Worm (Caenorhabditis elegans) whole organism, early embryonic: ENCODE measurements around the gene nhr-275.

ENCODE experiments used
- B0310.2 ChIP-seq: sonication (generic microtip); optimal IDR thresholded peaks from 2 replicates; lab custom pipeline; 2016; ENCODE audit warnings: mild to moderate bottlenecking, missing genetic modification characterization, missing compliant biosample characterization
- F13C5.2 ChIP-seq: sonication (generic microtip); optimal IDR thresholded peaks from 2 replicates; lab custom pipeline; 2017; ENCODE audit warnings: mild to moderate bottlenecking, missing genetic modification characterization, inconsistent platforms, missing compliant biosample characterization
- aly-1 ChIP-seq: sonication (generic microtip); optimal IDR thresholded peaks from 2 replicates; lab custom pipeline; 2016; ENCODE audit warnings: missing genetic modification characterization, missing compliant biosample characterization
- ama-1 ChIP-seq: fragments of 150-350 bp; optimal IDR thresholded peaks from 2 replicates; lab custom pipeline; 2014
- ceh-13 ChIP-seq: fragments of 200-800 bp; sonication (Bioruptor generic); optimal IDR thresholded peaks from 2 replicates; lab custom pipeline; 2018; ENCODE audit warnings: mild to moderate bottlenecking, missing genetic modification characterization, missing compliant biosample characterization
- ceh-36 ChIP-seq: sonication (generic microtip); optimal IDR thresholded peaks from 2 replicates; lab custom pipeline; 2016; ENCODE audit warnings: missing genetic modification characterization, inconsistent platforms, missing compliant biosample characterization
- ets-7 ChIP-seq: sonication (generic microtip); optimal IDR thresholded peaks from 2 replicates; lab custom pipeline; 2016; ENCODE audit warnings: missing genotype, missing genetic modification characterization, missing compliant biosample characterization
- flt-1 ChIP-seq: fragments of 200-800 bp; sonication (Bioruptor generic); IDR thresholded peaks from 2 replicates; pipeline ENCODE4 v1.3.6; 2022; ENCODE audit warnings: missing genetic modification characterization, missing compliant biosample characterization
- hmbx-1 ChIP-seq: sonication (generic microtip); optimal IDR thresholded peaks from 2 replicates; lab custom pipeline; 2016; ENCODE audit warnings: mild to moderate bottlenecking, missing genetic modification characterization, missing compliant biosample characterization
- hmg-4 ChIP-seq: fragments of 200-800 bp; sonication (Bioruptor generic); optimal IDR thresholded peaks from 2 replicates; lab custom pipeline; 2018; ENCODE audit warnings: mild to moderate bottlenecking, missing genetic modification characterization, missing compliant biosample characterization
- hnd-1 ChIP-seq: sonication (generic microtip); optimal IDR thresholded peaks from 2 replicates; lab custom pipeline; 2016; ENCODE audit warnings: missing genetic modification characterization, missing compliant biosample characterization
- pes-1 ChIP-seq: fragments of 200-800 bp; sonication (Bioruptor generic); IDR thresholded peaks from 2 replicates; pipeline ENCODE4 v1.3.6; 2022; ENCODE audit warnings: missing genetic modification reagents, missing genetic modification characterization, missing compliant biosample characterization
- scrt-1 ChIP-seq: fragments of 200-800 bp; sonication (Bioruptor generic); IDR thresholded peaks from 2 replicates; pipeline ENCODE4 v1.3.6; 2022; ENCODE audit warnings: missing genetic modification characterization, missing compliant biosample characterization
- sea-1 ChIP-seq: fragments of 200-800 bp; sonication (Bioruptor generic); conservative IDR thresholded peaks from 2 replicates; pipeline ENCODE4 v1.3.6; 2022; ENCODE audit warnings: missing genetic modification characterization, missing compliant biosample characterization
- tbx-11 ChIP-seq: fragments of 200-800 bp; sonication (Bioruptor generic); IDR thresholded peaks from 2 replicates; pipeline ENCODE4 v1.3.6; 2022; ENCODE audit warnings: missing genetic modification characterization, missing compliant biosample characterization
- tbx-37 ChIP-seq: fragments of 200-800 bp; sonication (Bioruptor generic); conservative IDR thresholded peaks from 2 replicates; pipeline ENCODE4 v1.3.6; 2022; ENCODE audit warnings: missing genetic modification reagents, missing genetic modification characterization, missing compliant biosample characterization
- tra-4 ChIP-seq: sonication (generic microtip); optimal IDR thresholded peaks from 2 replicates; lab custom pipeline; 2017; ENCODE audit warnings: missing genetic modification characterization, missing compliant biosample characterization

nhr-275 gene

DNA sequence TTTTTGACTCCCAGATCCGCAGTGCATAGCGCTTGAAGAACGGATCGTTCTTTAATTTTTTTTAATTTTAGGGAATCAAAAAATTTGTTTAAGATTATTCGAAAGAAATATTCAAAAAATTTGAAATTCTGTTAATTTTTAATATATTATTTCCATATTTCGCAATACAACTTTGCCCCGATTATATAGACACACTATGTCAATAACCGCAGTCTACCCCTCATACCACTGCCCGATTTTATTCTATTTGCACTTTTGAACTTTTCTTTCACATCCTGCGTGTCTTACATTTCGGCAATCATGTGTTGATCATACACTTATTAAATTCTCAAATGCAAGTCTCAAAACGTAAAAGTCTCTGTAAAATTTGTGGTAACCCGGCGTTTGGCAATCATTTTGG lies 48.1 kb downstream of the nhr-275 start, which contains the start of gene nhr-56:
Gene nhr-56, plus strand, starts transcription at position 202 of the 400 bp plus-strand sequence.
- no peak for TF ChIP-seq hmbx-1 (tag; lab: Kevin White, UChicago)
- TF ChIP-seq ceh-13 (GFP tag; lab: Kevin White, UChicago), result no peak
- TF ChIP-seq aly-1 (tag; lab: Kevin White, UChicago), result no peak
- TF ChIP-seq ceh-36 (tag; lab: Kevin White, UChicago), result no peak
- TF ChIP-seq F13C5.2 (tag; lab: Kevin White, UChicago), result no peak
- no peak for TF ChIP-seq ets-7
- TF ChIP-seq scrt-1 (GFP tag; lab: Robert Waterston, UW), result no peak
- TF ChIP-seq tbx-37 (GFP tag; lab: Robert Waterston, UW), result no peak
- no peak for TF ChIP-seq sea-1 (GFP tag; lab: Robert Waterston, UW)
- no peak for TF ChIP-seq tra-4 (tag; lab: Kevin White, UChicago)
- no peak for TF ChIP-seq pes-1 (GFP tag; lab: Robert Waterston, UW)
- TF ChIP-seq hmg-4 (GFP tag; lab: Kevin White, UChicago), result no peak
- no peak for TF ChIP-seq hnd-1 (tag; lab: Kevin White, UChicago)
- TF ChIP-seq ama-1, result no peak
- no peak for TF ChIP-seq tbx-11 (GFP tag; lab: Robert Waterston, UW)
- TF ChIP-seq flt-1 (GFP tag; lab: Robert Waterston, UW), result no peak
- TF ChIP-seq B0310.2 (tag; lab: Kevin White, UChicago), result no peak

- TF ChIP-seq hmg-4 (GFP tag; lab: Kevin White, UChicago) (no peak), aly-1 (tag; lab: Kevin White, UChicago) (no peak), hmbx-1 (tag; lab: Kevin White, UChicago) (no peak), tbx-37 (GFP tag; lab: Robert Waterston, UW) (no peak), flt-1 (GFP tag; lab: Robert Waterston, UW) (no peak), ama-1 (no peak), sea-1 (GFP tag; lab: Robert Waterston, UW) (no peak)
These were observed 49.9 kb downstream of the nhr-275 start for ce11 chrV:2216927-2217326.

DNA sequence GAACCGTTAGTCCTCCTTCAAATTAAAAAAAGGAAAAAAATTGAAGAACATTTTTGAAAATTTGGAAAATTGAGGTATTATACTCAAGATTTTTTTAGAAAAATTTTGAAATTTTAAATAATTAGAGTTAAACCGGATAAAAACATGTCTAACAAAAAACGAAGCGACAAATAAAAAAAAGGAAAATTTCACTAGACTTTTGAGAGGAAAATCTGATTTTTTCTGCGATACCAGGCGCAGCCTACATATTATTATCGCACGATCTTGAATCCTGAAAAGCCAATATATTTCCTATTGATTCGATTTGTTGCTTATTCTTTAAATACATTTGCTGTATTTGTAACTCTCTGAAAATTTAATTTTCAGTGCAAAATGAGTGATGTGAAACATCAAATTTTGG lies 51.5 kb downstream of the nhr-275 start, which contains the start of gene nstp-8:
Gene nstp-8, plus strand, starts transcription at position 301 of the 400 bp plus-strand sequence.
- TF ChIP-seq ceh-13 (GFP tag; lab: Kevin White, UChicago) (no peak), hnd-1 (tag; lab: Kevin White, UChicago) (no peak), ama-1 (no peak), tra-4 (tag; lab: Kevin White, UChicago) (no peak), aly-1 (tag; lab: Kevin White, UChicago) (no peak)
